Worm (Caenorhabditis elegans) whole organism, dauer: Measurements from ENCODE around the gene molo-1.

Experiments used
- unc-62 ChIP-seq: sonication (generic microtip); optimal IDR thresholded peaks from 2 replicates; lab custom pipeline; 2017; ENCODE audit warnings: missing biosample characterization, missing genetic modification reagents, missing genetic modification characterization

Gene molo-1

ce11 chrIII:5573694-5574093 is at the start of gene molo-1:
Gene molo-1, plus strand, starts transcription at chrIII:5573994.
- TF ChIP-seq unc-62 (GFP tag; lab: Kevin White, UChicago) = no peak

ce11 chrIII:5525973-5526372 is 47.8 kb upstream of the molo-1 start, which contains the start of gene dex-1:
Gene dex-1, plus strand, starts transcription at chrIII:5526104.
- TF ChIP-seq unc-62 (GFP tag; lab: Kevin White, UChicago) = no peak

DNA sequence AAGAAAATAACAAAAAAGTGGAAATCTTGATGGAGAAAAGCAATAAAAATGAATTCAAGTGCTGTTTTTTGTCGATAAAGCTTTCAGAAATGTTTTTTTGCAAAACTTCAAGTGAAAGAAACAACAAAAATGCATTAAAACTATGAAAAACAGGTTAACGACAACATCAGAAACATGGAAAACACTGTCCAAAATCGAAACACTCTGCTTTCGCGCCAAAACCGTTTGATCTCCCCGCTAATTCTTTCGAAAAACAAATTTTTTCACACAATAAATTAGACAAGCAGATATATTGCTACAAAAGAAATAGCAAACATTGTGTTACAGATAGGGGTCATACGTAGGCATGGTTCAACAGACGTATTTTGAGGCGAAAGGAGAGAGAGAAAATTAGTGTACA is 32.0 kb upstream of the molo-1 start:
- no peak for TF ChIP-seq unc-62 (GFP tag; lab: Kevin White, UChicago)

- TF ChIP-seq unc-62 (GFP tag; lab: Kevin White, UChicago) = no peak
Observed at ce11 chrIII:5543050-5543449, 30.7 kb upstream of the molo-1 start, which contains the start of gene D1044.6. Gene D1044.6, minus strand, starts transcription at chrIII:5543177.

ce11 chrIII:5543727-5544345 is 30.0 kb upstream of the molo-1 start, which contains the start of gene D1044.1:
Gene D1044.1, plus strand, starts transcription at chrIII:5544295.
- no peak for TF ChIP-seq unc-62 (GFP tag; lab: Kevin White, UChicago)

ce11 chrIII:5546309-5546708 is 27.5 kb upstream of the molo-1 start:
- TF ChIP-seq unc-62 (GFP tag; lab: Kevin White, UChicago) = no peak

DNA sequence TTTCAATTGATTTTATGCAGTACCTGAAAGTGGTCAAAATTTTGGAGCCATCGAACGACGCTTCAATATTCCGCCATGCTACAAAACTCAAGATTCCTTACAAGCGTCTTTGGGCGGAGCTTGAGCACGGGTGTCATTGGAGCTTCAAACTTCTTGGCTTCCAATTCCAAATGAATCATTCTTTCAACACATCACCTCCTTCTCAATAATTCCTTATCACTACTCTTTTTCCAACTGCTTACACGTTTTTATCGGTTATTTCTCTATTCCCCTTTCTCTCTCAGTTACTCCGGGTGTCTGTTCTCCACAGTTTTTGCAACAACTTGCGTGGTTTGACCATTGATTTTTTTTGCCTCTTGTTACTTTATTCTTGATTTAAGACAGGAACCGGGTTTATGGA is 27.1 kb upstream of the molo-1 start, which contains the start of gene F09F7.5:
Gene F09F7.5 (plus strand): TSS at position 258 of the 400 bp plus-strand sequence.
- TF ChIP-seq unc-62 (GFP tag; lab: Kevin White, UChicago) = no peak

DNA sequence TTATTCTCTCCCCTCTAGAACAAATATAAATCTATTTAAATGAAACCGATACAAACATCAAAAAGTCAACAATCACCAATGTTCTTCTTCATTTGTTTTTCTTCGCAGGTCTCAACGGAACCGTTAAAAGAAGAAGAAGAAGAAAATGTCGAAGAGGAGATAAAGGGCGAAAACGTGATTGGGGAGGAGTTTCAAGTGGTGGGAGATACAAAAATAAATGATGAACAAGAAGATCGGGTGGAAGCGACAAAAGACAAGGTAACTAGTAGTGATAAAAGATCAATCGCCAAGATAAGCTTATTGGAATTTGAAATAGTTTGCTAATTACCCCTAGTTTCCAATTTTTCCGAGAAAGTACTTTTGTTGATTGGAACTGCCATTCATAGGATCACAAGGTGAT is 23.6 kb upstream of the molo-1 start:
- TF ChIP-seq unc-62 (GFP tag; lab: Kevin White, UChicago) = no peak

- no peak for TF ChIP-seq unc-62 (GFP tag; lab: Kevin White, UChicago)
Observed at ce11 chrIII:5550844-5551243, 22.9 kb upstream of the molo-1 start.

DNA sequence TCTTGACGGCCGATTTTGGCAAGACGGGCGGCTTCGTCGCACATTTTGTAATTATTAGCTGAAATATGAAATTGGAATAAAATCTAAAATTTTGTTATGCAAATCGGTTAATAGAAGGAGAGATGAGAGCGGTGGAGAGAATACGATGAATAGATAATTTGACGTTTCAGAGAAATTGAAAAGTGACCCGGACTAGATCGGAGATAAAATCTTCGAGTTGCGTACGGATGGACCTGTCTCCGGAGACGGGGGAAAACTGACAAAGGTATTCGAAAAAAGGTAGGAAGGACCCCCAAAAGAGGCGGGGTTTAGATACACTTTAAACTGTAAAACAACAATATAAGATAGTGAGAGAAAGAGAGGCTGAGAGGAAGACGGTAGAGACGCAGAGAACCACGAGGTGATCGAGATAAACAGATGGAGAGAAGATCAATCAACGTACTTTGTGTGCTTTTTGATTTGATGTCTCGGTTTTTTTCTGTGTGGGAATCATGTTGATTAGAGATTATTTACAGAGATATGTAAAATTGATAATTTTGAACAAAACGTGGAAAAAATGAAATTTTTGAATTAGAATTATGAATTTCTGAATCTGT is 21.6 kb upstream of the molo-1 start, which contains the start of gene F09F7.6:
Gene F09F7.6 (minus strand): TSS at position 64 of the 596 bp plus-strand sequence.
- no peak for TF ChIP-seq unc-62 (GFP tag; lab: Kevin White, UChicago)

DNA sequence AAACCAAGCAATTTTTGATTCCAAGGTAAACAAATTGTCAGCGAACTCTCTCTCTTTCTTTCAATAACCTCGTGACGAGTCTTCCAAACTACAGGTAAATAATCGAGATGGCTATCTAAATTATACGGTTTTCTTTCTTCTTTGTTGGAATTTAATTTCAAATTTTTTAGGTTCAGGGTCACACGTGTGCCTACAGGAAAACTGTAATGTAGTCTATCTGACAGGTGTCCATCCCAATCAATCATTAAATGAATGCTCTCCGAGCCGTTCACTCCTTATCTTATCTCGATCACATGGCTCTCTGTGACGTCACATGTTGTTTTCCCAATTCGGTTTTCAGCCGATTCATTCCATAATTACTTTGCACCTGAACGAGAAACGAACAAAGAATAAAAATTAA is 20.7 kb upstream of the molo-1 start:
- TF ChIP-seq unc-62 (GFP tag; lab: Kevin White, UChicago) = no peak

DNA sequence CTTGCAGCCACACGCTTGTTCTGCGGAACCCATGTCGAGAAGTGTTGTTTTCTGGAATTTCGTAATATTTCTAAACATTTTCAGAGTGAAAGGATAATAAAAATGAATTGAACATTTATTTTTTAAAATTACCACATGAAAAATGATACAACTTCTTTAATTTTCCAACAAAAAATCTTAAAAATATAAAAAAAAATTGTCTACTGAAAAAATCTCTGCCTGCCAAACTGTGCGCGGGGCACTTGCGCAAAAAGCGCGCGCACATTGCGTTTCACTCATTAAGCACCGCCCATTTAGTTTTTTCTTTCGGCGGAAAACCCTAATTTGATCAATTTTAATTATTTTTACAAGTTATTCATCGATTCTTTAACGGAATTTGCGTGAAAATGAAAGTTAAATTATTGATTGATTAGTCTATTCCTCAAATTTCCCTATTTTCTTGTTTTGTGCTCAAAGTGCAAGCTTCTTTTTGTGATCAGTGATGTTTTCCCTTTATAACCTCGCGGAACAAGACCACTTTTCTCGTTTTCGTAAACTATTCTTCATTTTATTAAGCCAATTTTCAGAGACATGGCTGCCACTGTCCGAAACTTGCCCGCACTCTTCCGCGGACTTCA is 18.8 kb upstream of the molo-1 start, which contains the start of the genes nmad-1 and hach-1:
Gene nmad-1 (minus strand): TSS at position 51 of the 617 bp plus-strand sequence.
Gene hach-1 (plus strand): TSS at position 567 of the 617 bp plus-strand sequence.
- no peak for TF ChIP-seq unc-62 (GFP tag; lab: Kevin White, UChicago)

DNA sequence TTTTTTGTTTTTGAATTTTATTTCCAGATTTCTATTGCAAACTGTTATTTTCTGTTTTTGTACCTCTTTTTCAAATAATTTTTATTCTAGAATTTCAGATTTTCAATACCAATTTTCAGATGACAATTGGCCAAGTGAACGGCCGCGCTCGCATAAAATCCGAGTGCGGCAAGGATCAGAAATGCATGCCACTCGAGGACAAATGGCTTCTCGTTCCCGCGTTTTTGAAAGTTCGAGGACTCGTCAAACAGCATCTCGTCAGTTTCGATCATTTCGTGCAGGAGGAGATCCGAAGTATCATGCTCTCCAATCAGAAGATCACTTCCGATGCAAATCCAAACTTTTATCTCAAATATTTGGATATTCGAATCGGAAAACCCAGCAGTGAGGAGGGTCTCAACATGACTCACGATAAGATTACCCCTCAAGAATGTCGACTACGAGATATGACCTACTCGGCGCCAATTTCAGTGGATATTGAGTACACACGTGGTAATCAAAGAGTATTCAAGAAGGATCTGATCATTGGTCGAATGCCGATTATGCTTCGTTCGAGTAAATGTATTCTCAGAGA is 16.5 kb upstream of the molo-1 start, which contains the start of gene rpc-2:
Gene rpc-2 (plus strand): TSS at position 120 of the 574 bp plus-strand sequence.
- TF ChIP-seq unc-62 (GFP tag; lab: Kevin White, UChicago) = no peak

ce11 chrIII:5563680-5564079 is 10.1 kb upstream of the molo-1 start:
- no peak for TF ChIP-seq unc-62 (GFP tag; lab: Kevin White, UChicago)

- TF ChIP-seq unc-62 (GFP tag; lab: Kevin White, UChicago) = no peak
Observed at ce11 chrIII:5564325-5564724, 9.5 kb upstream of the molo-1 start.

- no peak for TF ChIP-seq unc-62 (GFP tag; lab: Kevin White, UChicago)
Observed at ce11 chrIII:5564799-5565198, 9.0 kb upstream of the molo-1 start, which contains the start of gene mlc-3. Gene mlc-3, plus strand, starts transcription at chrIII:5565025.
